Fruit fly (Drosophila melanogaster): ENCODE measurements around the gene CG5466.

- TF ChIP-seq CG9139 (GFP tag; optimal IDR thresholded peaks at IDR 0.05) (no peak), CG7368 (GFP tag; optimal IDR thresholded peaks at IDR 0.05) (no peak), Hr39 (GFP tag; optimal IDR thresholded peaks at IDR 0.05) (no peak)
These were observed 39.0 kb downstream of the CG5466 start for dm6 chr3R:20656649-20657048.

All from whole organism, prepupa.